Fruit fly (Drosophila melanogaster) whole organism, adult: ENCODE measurements around the gene nSyb.

Source experiments
- CG5204 ChIP-seq: fragments of 200-800 bp; sonication (Bioruptor generic); optimal IDR thresholded peaks from 2 replicates; lab custom pipeline; 2016; ENCODE audit warnings: missing biosample characterization, missing genetic modification characterization
- Crg-1 ChIP-seq: fragments of 200-800 bp; sonication (Bioruptor generic); optimal IDR thresholded peaks from 2 replicates; lab custom pipeline; 2016; ENCODE audit warnings: missing biosample characterization, missing genetic modification characterization
- Hr96 ChIP-seq: fragments of 200-800 bp; sonication (Bioruptor generic); optimal IDR thresholded peaks from 2 replicates; lab custom pipeline; 2016; ENCODE audit warnings: missing biosample characterization, missing genetic modification characterization
- ovo ChIP-seq: fragments of 200-800 bp; sonication (Bioruptor generic); optimal IDR thresholded peaks from 2 replicates; lab custom pipeline; 2016; ENCODE audit warnings: missing biosample characterization, missing genetic modification characterization
- pad ChIP-seq: fragments of 200-800 bp; sonication (Bioruptor generic); optimal IDR thresholded peaks from 3 replicates; lab custom pipeline; 2017; ENCODE audit warnings: missing biosample characterization, missing genetic modification characterization, mild to moderate bottlenecking, moderate library complexity, missing genetic modification reagents

DNA sequence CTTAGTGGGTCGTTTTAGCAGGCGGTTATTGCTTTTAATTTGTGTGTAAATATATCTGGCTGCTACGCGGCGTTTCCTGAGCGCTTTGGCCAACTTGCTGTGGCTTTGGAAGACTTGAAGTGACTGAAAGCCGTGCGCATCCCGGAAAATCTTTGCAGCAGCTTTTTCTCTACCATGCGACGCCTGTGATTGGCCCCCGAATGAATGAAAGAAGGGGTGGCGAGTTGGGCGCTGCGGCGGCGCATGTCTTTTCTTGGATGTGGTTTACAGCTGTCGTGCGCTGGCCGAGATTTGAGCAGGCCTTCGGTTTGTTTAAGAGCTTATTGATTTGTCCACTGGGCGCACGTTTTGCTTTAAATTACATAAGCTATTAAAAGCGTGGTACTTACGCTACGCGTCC, 26.0 kb upstream of the nSyb start:
- no peak for TF ChIP-seq CG5204 (GFP tag; lab: Kevin White, UChicago)
- TF ChIP-seq ovo (GFP tag; lab: Kevin White, UChicago) = no peak
- no peak for TF ChIP-seq Hr96 (GFP tag; lab: Kevin White, UChicago)
- TF ChIP-seq pad = no peak
- TF ChIP-seq Crg-1 = no peak
